Fruit fly (Drosophila melanogaster) whole organism, embryonic: ENCODE measurements around the gene Set2.

ENCODE experiments used
- Atf6 ChIP-seq: fragments of 200-800 bp; sonication (Bioruptor generic); IDR thresholded peaks from 2 replicates; pipeline ENCODE4 v1.3.6; 2022; ENCODE audit warnings: missing biosample characterization, missing genetic modification characterization
- Bdp1 ChIP-seq: fragments of 200-800 bp; sonication (Bioruptor generic); optimal IDR thresholded peaks from 3 replicates; lab custom pipeline; 2016; ENCODE audit warnings: missing biosample characterization, missing genetic modification characterization
- CG12659 ChIP-seq: fragments of 200-800 bp; sonication (Bioruptor generic); optimal IDR thresholded peaks from 3 replicates; lab custom pipeline; 2017; ENCODE audit warnings: mild to moderate bottlenecking, missing biosample characterization, missing genetic modification reagents, missing genetic modification characterization
- CG13296 ChIP-seq: fragments of 200-800 bp; sonication (Bioruptor generic); optimal IDR thresholded peaks from 3 replicates; lab custom pipeline; 2018; ENCODE audit warnings: missing biosample characterization, mild to moderate bottlenecking, missing genetic modification characterization
- CG14860 ChIP-seq: fragments of 200-800 bp; sonication (Bioruptor generic); IDR thresholded peaks from 3 replicates; pipeline ENCODE4 v1.3.6; 2022; ENCODE audit warnings: missing biosample characterization, missing genetic modification characterization; ENCODE audit not compliant: partially characterized antibody
- CG15514 ChIP-seq: fragments of 200-800 bp; sonication (Bioruptor generic); optimal IDR thresholded peaks from 3 replicates; lab custom pipeline; 2017; ENCODE audit warnings: missing biosample characterization, missing genetic modification characterization, mild to moderate bottlenecking, moderate library complexity, missing genetic modification reagents
- CG1603 ChIP-seq: fragments of 200-800 bp; sonication (Bioruptor generic); optimal IDR thresholded peaks from 2 replicates; lab custom pipeline; 2019; ENCODE audit warnings: missing biosample characterization, mild to moderate bottlenecking, missing genetic modification characterization, moderate library complexity
- CG16863 ChIP-seq: fragments of 200-800 bp; sonication (Bioruptor generic); optimal IDR thresholded peaks from 3 replicates; lab custom pipeline; 2016; ENCODE audit warnings: missing biosample characterization, missing genetic modification characterization
- CG2116 ChIP-seq: fragments of 200-800 bp; sonication (Bioruptor generic); optimal IDR thresholded peaks from 3 replicates; lab custom pipeline; 2018; ENCODE audit warnings: missing biosample characterization, mild to moderate bottlenecking, missing genetic modification characterization
- CG31441 ChIP-seq: fragments of 200-800 bp; sonication (Bioruptor generic); IDR thresholded peaks from 2 replicates; pipeline ENCODE4 v1.3.6; 2022; ENCODE audit warnings: missing biosample characterization, missing genetic modification characterization
- CG33557 ChIP-seq: fragments of 200-800 bp; sonication (Bioruptor generic); optimal IDR thresholded peaks from 2 replicates; lab custom pipeline; 2019; ENCODE audit warnings: missing biosample characterization, mild to moderate bottlenecking, missing genetic modification characterization, moderate library complexity
- CG3995 ChIP-seq: fragments of 200-800 bp; sonication (Bioruptor generic); optimal IDR thresholded peaks from 3 replicates; lab custom pipeline; 2016; ENCODE audit warnings: missing biosample characterization, missing genetic modification characterization
- CG6791 ChIP-seq: fragments of 200-800 bp; sonication (Bioruptor generic); IDR thresholded peaks from 3 replicates; pipeline ENCODE4 v1.3.6; 2022; ENCODE audit warnings: missing biosample characterization, missing genetic modification characterization; ENCODE audit not compliant: partially characterized antibody
- CG7928 ChIP-seq: fragments of 200-800 bp; sonication (Bioruptor generic); optimal IDR thresholded peaks from 2 replicates; lab custom pipeline; 2017; ENCODE audit warnings: missing biosample characterization, mild to moderate bottlenecking, missing genetic modification characterization
- CG9932 ChIP-seq: fragments of 200-800 bp; sonication (Bioruptor generic); IDR thresholded peaks from 2 replicates; pipeline ENCODE4 v1.3.6; 2022; ENCODE audit warnings: missing biosample characterization, missing genetic modification characterization
- Dll ChIP-seq: fragments of 200-800 bp; sonication (Bioruptor generic); IDR thresholded peaks from 4 replicates; pipeline ENCODE4 v1.3.6; 2022; ENCODE audit warnings: missing biosample characterization, missing genetic modification characterization; ENCODE audit not compliant: partially characterized antibody
- Fer1 ChIP-seq: fragments of 200-800 bp; sonication (Bioruptor generic); optimal IDR thresholded peaks from 2 replicates; lab custom pipeline; 2017; ENCODE audit warnings: missing biosample characterization, mild to moderate bottlenecking, missing genetic modification characterization
- Gug ChIP-seq: fragments of 200-800 bp; sonication (Bioruptor generic); IDR thresholded peaks from 4 replicates; pipeline ENCODE4 v1.3.6; 2022; ENCODE audit warnings: missing biosample characterization, missing genetic modification characterization
- Hr78 ChIP-seq, 2 experiments: fragments of 200-800 bp in 1 of 2; fragments of >200 bp in 1 of 2; sonication (Bioruptor generic) in 1 of 2; optimal IDR thresholded peaks; 2 replicates each; lab custom pipeline; 2017 to 2019; ENCODE audit warnings: missing biosample characterization in 2 of 2, missing genetic modification characterization in 2 of 2, mild to moderate bottlenecking in 1 of 2, moderate library complexity in 1 of 2
- Pdp1 ChIP-seq, 2 experiments: fragments of 200-800 bp; sonication (Bioruptor generic); optimal IDR thresholded peaks; 3 replicates each; lab custom pipeline; 2016; ENCODE audit warnings: missing biosample characterization in 2 of 2, missing genetic modification characterization in 2 of 2, mild to moderate bottlenecking in 1 of 2, moderate library complexity in 1 of 2
- Sry-δ ChIP-seq: fragments of 200-800 bp; sonication (Bioruptor generic); optimal IDR thresholded peaks from 2 replicates; lab custom pipeline; 2016; ENCODE audit warnings: missing biosample characterization, missing genetic modification characterization
- Stat92E ChIP-seq, 3 experiments: fragments of >200 bp in 2 of 3; fragments of 200-800 bp in 1 of 3; sonication (Bioruptor generic) in 1 of 3; optimal IDR thresholded peaks; 2 replicates each; lab custom pipeline; 2017 to 2019; ENCODE audit warnings: missing biosample characterization in 3 of 3, missing genetic modification characterization in 3 of 3, mild to moderate bottlenecking in 1 of 3, moderate library complexity in 1 of 3
- Usf ChIP-seq: fragments of 200-800 bp; sonication (Bioruptor generic); optimal IDR thresholded peaks from 2 replicates; lab custom pipeline; 2017; ENCODE audit warnings: missing genotype, missing biosample characterization, missing genetic modification characterization
- ash1 ChIP-seq: fragments of 200-800 bp; sonication (Bioruptor generic); optimal IDR thresholded peaks from 2 replicates; lab custom pipeline; 2018; ENCODE audit warnings: missing biosample characterization, mild to moderate bottlenecking, missing genetic modification characterization
- chinmo ChIP-seq: fragments of 200-800 bp; sonication (Bioruptor generic); IDR thresholded peaks from 4 replicates; pipeline ENCODE4 v1.3.6; 2022; ENCODE audit warnings: missing biosample characterization, missing genetic modification characterization; ENCODE audit not compliant: partially characterized antibody
- crol ChIP-seq: fragments of 200-800 bp; sonication (Bioruptor generic); IDR thresholded peaks from 2 replicates; pipeline ENCODE4 v1.3.6; 2022; ENCODE audit warnings: missing biosample characterization, missing genetic modification characterization
- crp ChIP-seq, 2 experiments: fragments of 200-800 bp; sonication (Bioruptor generic); optimal IDR thresholded peaks; 2 replicates in 1 of 2; 3 replicates in 1 of 2; lab custom pipeline; 2017; ENCODE audit warnings: missing biosample characterization in 2 of 2, missing genetic modification characterization in 2 of 2, mild to moderate bottlenecking in 1 of 2, moderate library complexity in 1 of 2
- eve ChIP-seq, 2 experiments: fragments of >200 bp; optimal IDR thresholded peaks; 2 replicates each; lab custom pipeline; 2017; ENCODE audit warnings: missing biosample characterization in 2 of 2, missing genetic modification characterization in 2 of 2
- exex ChIP-seq: fragments of 200-800 bp; sonication (Bioruptor generic); optimal IDR thresholded peaks from 4 replicates; lab custom pipeline; 2018; ENCODE audit warnings: missing biosample characterization, mild to moderate bottlenecking, missing genetic modification characterization, moderate library complexity
- grn ChIP-seq: fragments of 200-800 bp; sonication (Bioruptor generic); optimal IDR thresholded peaks from 3 replicates; lab custom pipeline; 2017; ENCODE audit warnings: missing biosample characterization, missing genetic modification characterization
- insv ChIP-seq, 2 experiments: fragments of 200-800 bp; sonication (Bioruptor generic); optimal IDR thresholded peaks; 3 replicates each; lab custom pipeline; 2016 to 2018; ENCODE audit warnings: missing biosample characterization in 2 of 2, missing genetic modification characterization in 2 of 2
- mirr ChIP-seq: fragments of 200-800 bp; sonication (Bioruptor generic); optimal IDR thresholded peaks from 3 replicates; lab custom pipeline; 2018; ENCODE audit warnings: missing biosample characterization, mild to moderate bottlenecking, missing genetic modification characterization
- odd ChIP-seq: fragments of 200-800 bp; sonication (Bioruptor generic); optimal IDR thresholded peaks from 2 replicates; lab custom pipeline; 2017; ENCODE audit warnings: missing biosample characterization, mild to moderate bottlenecking, missing genetic modification characterization
- pita ChIP-seq: fragments of 200-800 bp; sonication (Bioruptor generic); optimal IDR thresholded peaks from 2 replicates; lab custom pipeline; 2017; ENCODE audit warnings: missing biosample characterization, mild to moderate bottlenecking, missing genetic modification characterization
- sens ChIP-seq: fragments of 200-800 bp; sonication (Bioruptor generic); peaks from one replicate; lab custom pipeline; 2016; ENCODE audit warnings: missing biosample characterization, missing genetic modification characterization
- sob ChIP-seq: fragments of 200-800 bp; sonication (Bioruptor generic); IDR thresholded peaks from 2 replicates; pipeline ENCODE4 v1.3.6; 2022; ENCODE audit warnings: missing biosample characterization, missing genetic modification characterization
- stwl ChIP-seq: fragments of 200-800 bp; sonication (Bioruptor generic); optimal IDR thresholded peaks from 3 replicates; lab custom pipeline; 2018; ENCODE audit warnings: missing biosample characterization, mild to moderate bottlenecking, missing genetic modification characterization, moderate library complexity
- sug ChIP-seq: fragments of 200-800 bp; optimal IDR thresholded peaks from 2 replicates; lab custom pipeline; 2019; ENCODE audit warnings: missing biosample characterization, mild to moderate bottlenecking, missing genetic modification characterization, moderate library complexity
- unc-4 ChIP-seq: fragments of 200-800 bp; sonication (Bioruptor generic); IDR thresholded peaks from 2 replicates; pipeline ENCODE4 v1.3.6; 2022; ENCODE audit warnings: missing biosample characterization, missing genetic modification characterization; ENCODE audit not compliant: partially characterized antibody
- unpg ChIP-seq: fragments of 200-800 bp; sonication (Bioruptor generic); optimal IDR thresholded peaks from 3 replicates; lab custom pipeline; 2018; ENCODE audit warnings: missing biosample characterization, mild to moderate bottlenecking, missing genetic modification characterization, moderate library complexity
- zfh2 ChIP-seq: fragments of 200-800 bp; sonication (Bioruptor generic); optimal IDR thresholded peaks from 2 replicates; lab custom pipeline; 2016; ENCODE audit warnings: missing biosample characterization, missing genetic modification characterization

Gene Set2

dm6 chrX:13370826-13371703 lies 42.0 kb upstream of the Set2 start (continued):
- TF ChIP-seq CG13296 (GFP tag; lab: Kevin White, UChicago), result no peak
- peak; percentile 8 for TF ChIP-seq mirr (GFP tag; lab: Kevin White, UChicago)
- TF ChIP-seq Gug, result peak; percentile 10; the same call in 1 of the 4 replicates
- no peak for TF ChIP-seq Usf (GFP tag; lab: Kevin White, UChicago)
- TF ChIP-seq CG6791 (GFP tag; lab: Robert Waterston, UW), result peak; percentile 70
- peak in 1 of 3 experiments; percentile 27 for TF ChIP-seq Stat92E (GFP tag; optimal IDR thresholded peaks at IDR 0.05; lab: Kevin White, UChicago)
- TF ChIP-seq Sry-δ (GFP tag; lab: Kevin White, UChicago), result peak; percentile 70
- peak; percentile 42 for TF ChIP-seq stwl (tag; lab: Kevin White, UChicago)
- TF ChIP-seq Atf6 (GFP tag; lab: Robert Waterston, UW), result 0 out of 2 replicates have a peak, but pooled peaks have one; percentile 48
- peak; percentile 76 for TF ChIP-seq sens (GFP tag; lab: Kevin White, UChicago)
- peak; percentile 31 for TF ChIP-seq CG1603 (tag; lab: Kevin White, UChicago)
- no peak for TF ChIP-seq pita (GFP tag; lab: Kevin White, UChicago)
- TF ChIP-seq ash1 (GFP tag; lab: Kevin White, UChicago), result no peak
- peak; percentile 55 for TF ChIP-seq CG14860 (GFP tag; lab: Robert Waterston, UW)
- peak; percentile 48 for TF ChIP-seq CG12659 (GFP tag; lab: Kevin White, UChicago)
- peak; percentile 54 for TF ChIP-seq CG9932 (GFP tag; lab: Robert Waterston, UW)
- TF ChIP-seq odd (GFP tag; lab: Kevin White, UChicago), result no peak
- TF ChIP-seq exex (tag; lab: Kevin White, UChicago), result peak; percentile 62
- TF ChIP-seq chinmo (GFP tag; lab: Robert Waterston, UW), result 0 out of 4 replicates have a peak, but pooled peaks have one; percentile 50
- no peak for TF ChIP-seq Fer1 (GFP tag; lab: Kevin White, UChicago)
- TF ChIP-seq CG7928 (GFP tag; lab: Kevin White, UChicago), result peak; percentile 93
- TF ChIP-seq unpg (GFP tag; lab: Kevin White, UChicago), result peak; percentile 4
- TF ChIP-seq CG31441 (GFP tag; lab: Robert Waterston, UW), result peak; percentile 23; the same call in 1 of the 2 replicates
- no peak for TF ChIP-seq Hr78 (GFP tag; optimal IDR thresholded peaks at IDR 0.05; lab: Kevin White, UChicago)
- TF ChIP-seq CG15514 (GFP tag; lab: Kevin White, UChicago), result peak; percentile 70
- TF ChIP-seq zfh2, result peak; percentile 26
- TF ChIP-seq CG33557 (GFP tag; lab: Kevin White, UChicago), result no peak
- TF ChIP-seq Dll, result peak; percentile 66; the same call in 3 of the 4 replicates
- TF ChIP-seq CG2116 (GFP tag; lab: Kevin White, UChicago), result peak; percentile 61
- TF ChIP-seq unc-4 (GFP tag; lab: Robert Waterston, UW), result peak; percentile 60
- TF ChIP-seq CG3995, result peak; percentile 96

- TF ChIP-seq exex (tag; lab: Kevin White, UChicago), result peak; percentile 18
- TF ChIP-seq sug (tag; lab: Kevin White, UChicago), result peak; percentile 65
- peak in 1 of 2 experiments; percentile 20 for TF ChIP-seq insv (GFP tag; optimal IDR thresholded peaks at IDR 0.05; lab: Kevin White, UChicago)
- no peak for TF ChIP-seq Bdp1 (GFP tag; lab: Kevin White, UChicago)
- peak; percentile 2 for TF ChIP-seq grn (GFP tag; lab: Kevin White, UChicago)
- TF ChIP-seq crp (GFP tag; optimal IDR thresholded peaks at IDR 0.05; lab: Kevin White, UChicago), result no peak
- TF ChIP-seq Pdp1 (GFP tag; optimal IDR thresholded peaks at IDR 0.05; lab: Kevin White, UChicago), result peak in 1 of 2 experiments; percentile 46
- TF ChIP-seq crol, result peak; percentile 69
- TF ChIP-seq eve (GFP tag; optimal IDR thresholded peaks at IDR 0.05; lab: Kevin White, UChicago), result peak in 1 of 2 experiments; percentile 9
- no peak for TF ChIP-seq sob
- no peak for TF ChIP-seq CG16863 (GFP tag; lab: Kevin White, UChicago)
- TF ChIP-seq, all 482 proteins: peak for 7
Measured at dm6 chrX:13371704-13372049, 41.4 kb upstream of the Set2 start.
